Worm (Caenorhabditis elegans): ENCODE results near the gene T23B5.4.

DNA sequence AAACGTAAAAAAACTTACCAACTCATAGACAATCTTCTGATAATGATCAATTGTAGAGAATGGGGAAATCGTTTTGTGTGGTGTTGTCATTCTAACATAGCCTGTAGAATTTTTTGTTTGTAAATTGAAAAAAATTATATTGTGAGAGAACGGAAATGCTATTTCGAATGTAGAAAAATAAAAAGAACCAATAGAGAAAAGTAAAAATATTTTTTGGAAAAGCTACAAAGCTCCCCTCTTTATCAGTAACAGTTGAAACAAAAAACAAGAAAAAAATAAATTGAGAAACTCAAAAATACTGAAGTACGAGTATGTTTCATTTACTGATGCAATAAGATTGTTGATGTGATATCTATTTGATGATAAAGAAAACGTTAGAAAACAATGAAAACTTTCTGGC lies 36.8 kb downstream of the T23B5.4 start, which contains the start of gene C27D8.3:
- TF ChIP-seq B0019.2 (GFP tag; conservative IDR thresholded peaks at IDR 0.05) (no peak), gei-17 (GFP tag; optimal IDR thresholded peaks at IDR 0.05) (no peak), let-607 (tag; optimal IDR thresholded peaks at IDR 0.05) (no peak), egrh-3 (GFP tag; IDR thresholded peaks at IDR 0.05) (no peak), mxl-1 (tag; optimal IDR thresholded peaks at IDR 0.05) (no peak), D2030.7 (GFP tag; IDR thresholded peaks at IDR 0.05) (no peak), T07F8.4 (tag; optimal IDR thresholded peaks at IDR 0.05) (no peak), repo-1 (tag; optimal IDR thresholded peaks at IDR 0.05) (no peak), F22D6.2 (tag; optimal IDR thresholded peaks at IDR 0.05) (no peak), him-1 (tag; optimal IDR thresholded peaks at IDR 0.05) (no peak)
